Comparison of ENCODE assay signal across 5 worm cellular contexts in the genomic region with DNA sequence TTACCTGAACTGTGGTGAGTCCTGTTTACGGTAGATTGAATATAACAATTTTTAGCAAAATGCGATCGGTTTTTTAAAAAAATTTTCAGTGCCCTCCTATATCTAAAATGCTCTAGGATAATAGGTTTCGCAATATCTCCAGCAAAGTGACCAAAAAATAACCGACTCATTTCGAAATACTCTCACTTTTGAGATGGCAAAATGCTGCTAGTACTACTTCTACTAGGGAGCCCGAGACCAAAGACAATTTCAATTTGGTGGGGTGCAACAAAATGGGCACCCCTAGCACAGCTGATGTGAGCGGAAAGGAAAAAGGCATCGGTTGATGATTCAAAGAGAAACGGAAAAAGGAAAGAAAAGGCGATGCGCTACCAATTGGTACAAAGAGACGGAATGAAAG.
TF ChIP-seq lines count a peak whose summit lies in the region.

No protein-coding gene starts in this region.

TF ChIP-seq in whole organism, L1 larva, 84 proteins besides CTCF, POLR2A, EP300 and RAD21:
- peak; percentile 24 for TF ChIP-seq lin-14 (GFP tag; optimal IDR thresholded peaks at IDR 0.05; lab: Kevin White, UChicago)
- TF ChIP-seq sup-37 (GFP tag; optimal IDR thresholded peaks at IDR 0.05; lab: Kevin White, UChicago): no peak
- no peak for TF ChIP-seq F16B12.6 (tag; optimal IDR thresholded peaks at IDR 0.05; lab: Kevin White, UChicago)
- peak; percentile 1 for TF ChIP-seq skn-1 (tag; optimal IDR thresholded peaks at IDR 0.05; lab: Kevin White, UChicago)
- TF ChIP-seq ceh-82 (tag; optimal IDR thresholded peaks at IDR 0.05; lab: Kevin White, UChicago): peak in 1 of 3 experiments; percentile 15
- TF ChIP-seq unc-30 (tag; optimal IDR thresholded peaks at IDR 0.05; lab: Kevin White, UChicago): no peak
- TF ChIP-seq grh-1 (GFP tag; IDR thresholded peaks at IDR 0.05; lab: Robert Waterston, UW): no peak
- TF ChIP-seq lin-13 (GFP tag; optimal IDR thresholded peaks at IDR 0.05; lab: Kevin White, UChicago): no peak
- TF ChIP-seq ets-5 (GFP tag; IDR thresholded peaks at IDR 0.05; lab: Robert Waterston, UW): no peak
- no peak for TF ChIP-seq tlp-1 (tag; optimal IDR thresholded peaks at IDR 0.05; lab: Kevin White, UChicago)
- no peak for TF ChIP-seq ceh-90 (tag; optimal IDR thresholded peaks at IDR 0.05; lab: Kevin White, UChicago)
TF ChIP-seq in whole organism, L1 larva: peak in this region for 3.

TF ChIP-seq in whole organism, L2 larva, 48 proteins besides CTCF, POLR2A, EP300 and RAD21:
- TF ChIP-seq mab-5 (tag; optimal IDR thresholded peaks at IDR 0.05; lab: Kevin White, UChicago) (no peak), C34F6.9 (tag; optimal IDR thresholded peaks at IDR 0.05; lab: Kevin White, UChicago) (no peak), unc-55 (GFP tag; optimal IDR thresholded peaks at IDR 0.05; lab: Kevin White, UChicago) (peak; percentile 9), lin-13 (GFP tag; optimal IDR thresholded peaks at IDR 0.05; lab: Kevin White, UChicago) (no peak), nhr-23 (tag; optimal IDR thresholded peaks at IDR 0.05; lab: Kevin White, UChicago) (no peak), ceh-16 (tag; optimal IDR thresholded peaks at IDR 0.05; lab: Kevin White, UChicago) (no peak), ceh-82 (tag; optimal IDR thresholded peaks at IDR 0.05; lab: Kevin White, UChicago) (no peak)
TF ChIP-seq in whole organism, L2 larva: peak in this region for 1.

TF ChIP-seq in whole organism, midembryonic, 9 proteins besides CTCF, POLR2A, EP300 and RAD21:
- TF ChIP-seq ref-1 (GFP tag; conservative IDR thresholded peaks at IDR 0.05; lab: Robert Waterston, UW) (no peak), flt-1 (GFP tag; IDR thresholded peaks at IDR 0.05; lab: Robert Waterston, UW) (0 out of 2 replicates have a peak, but pooled peaks have one; percentile 52)

TF ChIP-seq in whole organism, mixed stage, embryonic, 35 proteins besides CTCF, POLR2A, EP300 and RAD21:
- TF ChIP-seq ces-1 (GFP tag; optimal IDR thresholded peaks at IDR 0.05; lab: Kevin White, UChicago): peak; percentile 8
- no peak for TF ChIP-seq lsy-2 (tag; optimal IDR thresholded peaks at IDR 0.05; lab: Kevin White, UChicago)
- no peak for TF ChIP-seq blmp-1 (tag; optimal IDR thresholded peaks at IDR 0.05; lab: Kevin White, UChicago)
- no peak for TF ChIP-seq tbx-8 (GFP tag; optimal IDR thresholded peaks at IDR 0.05; lab: Kevin White, UChicago)

TF ChIP-seq in whole organism, young adult, 124 proteins besides CTCF, POLR2A, EP300 and RAD21:
- TF ChIP-seq ets-4 (GFP tag; optimal IDR thresholded peaks at IDR 0.05; lab: Kevin White, UChicago): no peak
- no peak for TF ChIP-seq C06A6.2 (GFP tag; conservative IDR thresholded peaks at IDR 0.05; lab: Robert Waterston, UW)
- TF ChIP-seq cebp-1 (GFP tag; IDR thresholded peaks at IDR 0.05; lab: Robert Waterston, UW): no peak
- TF ChIP-seq cebp-1 (tag; optimal IDR thresholded peaks at IDR 0.05; lab: Kevin White, UChicago): peak; percentile 77
